Worm (Caenorhabditis elegans) whole organism, L1 larva: ENCODE results near the gene egl-27.

Source experiments
- C16A3.4 ChIP-seq: fragments of 150-350 bp; optimal IDR thresholded peaks from 2 replicates; lab custom pipeline; 2014; ENCODE audit warnings: missing biosample characterization, missing genetic modification characterization
- Y116A8C.19 ChIP-seq: sonication (generic microtip); optimal IDR thresholded peaks from 2 replicates; lab custom pipeline; 2016; ENCODE audit warnings: missing compliant biosample characterization, missing genetic modification characterization, borderline replicate concordance
- ama-1 ChIP-seq: fragments of 150-350 bp; optimal IDR thresholded peaks from 2 replicates; lab custom pipeline; 2014
- blmp-1 ChIP-seq: fragments of 150-350 bp; optimal IDR thresholded peaks from 2 replicates; lab custom pipeline; 2014; ENCODE audit warnings: missing biosample characterization, missing genetic modification characterization
- ceh-63 ChIP-seq: fragments of 200-800 bp; sonication (Bioruptor generic); optimal IDR thresholded peaks from 2 replicates; lab custom pipeline; 2018; ENCODE audit warnings: mild to moderate bottlenecking, missing genetic modification characterization, missing compliant biosample characterization
- ceh-8 ChIP-seq: fragments of 200-800 bp; sonication (Bioruptor generic); optimal IDR thresholded peaks from 2 replicates; lab custom pipeline; 2018; ENCODE audit warnings: mild to moderate bottlenecking, missing genetic modification characterization, moderate library complexity, missing compliant biosample characterization
- ceh-88 ChIP-seq: fragments of 200-800 bp; sonication (Bioruptor generic); IDR thresholded peaks from 2 replicates; pipeline ENCODE4 v1.3.6; 2022; ENCODE audit warnings: missing genetic modification characterization, missing compliant biosample characterization
- ceh-90 ChIP-seq: sonication (generic microtip); optimal IDR thresholded peaks from 2 replicates; lab custom pipeline; 2016; ENCODE audit warnings: missing genetic modification characterization, missing compliant biosample characterization
- ces-1 ChIP-seq: fragments of 150-350 bp; optimal IDR thresholded peaks from 2 replicates; lab custom pipeline; 2014; ENCODE audit warnings: missing biosample characterization, missing genetic modification reagents, missing genetic modification characterization
- dpl-1 ChIP-seq, 3 experiments: fragments of 150-350 bp in 2 of 3; sonication (generic microtip) in 1 of 3; optimal IDR thresholded peaks; 2 replicates each; lab custom pipeline; 2014 to 2017; ENCODE audit warnings: missing biosample characterization in 3 of 3, missing genetic modification characterization in 3 of 3, missing genetic modification reagents in 3 of 3
- dsc-1 ChIP-seq: sonication (generic microtip); optimal IDR thresholded peaks from 2 replicates; lab custom pipeline; 2016; ENCODE audit warnings: mild to moderate bottlenecking, missing genetic modification characterization, missing compliant biosample characterization
- efl-1 ChIP-seq, 4 experiments: fragments of 150-350 bp; optimal IDR thresholded peaks in 3 of 4; peaks in 1 of 4; 1 replicate in 1 of 4; 2 replicates in 3 of 4; lab custom pipeline; 2014; ENCODE audit warnings: missing biosample characterization in 2 of 4, missing genetic modification characterization in 2 of 4, missing genetic modification reagents in 2 of 4
- efl-3 ChIP-seq: fragments of 200-800 bp; sonication (Bioruptor generic); optimal IDR thresholded peaks from 2 replicates; lab custom pipeline; 2018; ENCODE audit warnings: mild to moderate bottlenecking, missing genetic modification characterization, missing compliant biosample characterization
- egl-27 ChIP-seq, 2 experiments: fragments of 150-350 bp in 1 of 2; sonication (generic microtip); optimal IDR thresholded peaks; 3 replicates each; lab custom pipeline; 2017 to 2018; ENCODE audit warnings: missing biosample characterization in 2 of 2, missing genetic modification characterization in 2 of 2, missing genetic modification reagents in 2 of 2
- elt-2 ChIP-seq: sonication (generic microtip); optimal IDR thresholded peaks from 2 replicates; lab custom pipeline; 2016; ENCODE audit warnings: missing genetic modification characterization, mild to moderate bottlenecking, inconsistent platforms, missing compliant biosample characterization, missing genetic modification reagents
- elt-3 ChIP-seq, 6 experiments: fragments of 150-350 bp in 1 of 6; sonication (generic microtip); optimal IDR thresholded peaks; 2 replicates each; lab custom pipeline; 2017 to 2018; ENCODE audit warnings: missing biosample characterization in 6 of 6, missing genetic modification characterization in 6 of 6, inconsistent platforms in 1 of 6
- ets-5 ChIP-seq: fragments of 200-800 bp; sonication (Bioruptor generic); IDR thresholded peaks from 2 replicates; pipeline ENCODE4 v1.3.6; 2022; ENCODE audit warnings: missing genetic modification characterization, missing compliant biosample characterization
- fkh-10 ChIP-seq: sonication (generic microtip); optimal IDR thresholded peaks from 2 replicates; lab custom pipeline; 2017; ENCODE audit warnings: missing biosample characterization, missing genetic modification reagents, missing genetic modification characterization
- fos-1 ChIP-seq: fragments of 150-350 bp; optimal IDR thresholded peaks from 2 replicates; lab custom pipeline; 2014; ENCODE audit warnings: missing biosample characterization, missing genetic modification characterization
- hlh-4 ChIP-seq: sonication (generic microtip); optimal IDR thresholded peaks from 2 replicates; lab custom pipeline; 2016; ENCODE audit warnings: mild to moderate bottlenecking, missing genetic modification characterization, missing compliant biosample characterization
- hpl-2 ChIP-seq: fragments of 150-350 bp; optimal IDR thresholded peaks from 2 replicates; lab custom pipeline; 2014; ENCODE audit warnings: missing biosample characterization, missing genetic modification reagents, missing genetic modification characterization
- isw-1 ChIP-seq: fragments of 200-800 bp; sonication (Bioruptor generic); IDR thresholded peaks from 2 replicates; pipeline ENCODE4 v1.3.6; 2022; ENCODE audit warnings: missing genetic modification characterization, missing compliant biosample characterization
- lin-13 ChIP-seq: fragments of 150-350 bp; optimal IDR thresholded peaks from 2 replicates; lab custom pipeline; 2014; ENCODE audit warnings: missing biosample characterization, missing genetic modification reagents, missing genetic modification characterization
- lir-3 ChIP-seq: sonication (generic microtip); optimal IDR thresholded peaks from 2 replicates; lab custom pipeline; 2016; ENCODE audit warnings: mild to moderate bottlenecking, missing genetic modification characterization, moderate library complexity, missing compliant biosample characterization; ENCODE audit not compliant: poor library complexity
- lsy-2 ChIP-seq, 2 experiments: fragments of 150-350 bp; optimal IDR thresholded peaks; 2 replicates each; lab custom pipeline; 2014; ENCODE audit warnings: missing biosample characterization in 2 of 2, missing genetic modification characterization in 2 of 2
- mab-9 ChIP-seq: fragments of 200-800 bp; sonication (Bioruptor generic); IDR thresholded peaks from 2 replicates; pipeline ENCODE4 v1.3.6; 2022; ENCODE audit warnings: missing genetic modification reagents, missing genetic modification characterization, missing compliant biosample characterization
- mdl-1 ChIP-seq, 2 experiments: fragments of 150-350 bp; optimal IDR thresholded peaks; 2 replicates each; lab custom pipeline; 2014 to 2017; ENCODE audit warnings: missing biosample characterization in 2 of 2, missing genetic modification characterization in 2 of 2, inconsistent platforms in 1 of 2
- mep-1 ChIP-seq: fragments of 150-350 bp; optimal IDR thresholded peaks from 2 replicates; lab custom pipeline; 2014; ENCODE audit warnings: missing biosample characterization, missing genetic modification characterization
- nhr-12 ChIP-seq: sonication (generic microtip); optimal IDR thresholded peaks from 2 replicates; lab custom pipeline; 2017; ENCODE audit warnings: missing biosample characterization, missing genetic modification characterization
- nhr-19 ChIP-seq: fragments of 200-800 bp; sonication (Bioruptor generic); conservative IDR thresholded peaks from 2 replicates; pipeline ENCODE4 v1.3.6; 2022; ENCODE audit warnings: missing genetic modification characterization, missing compliant biosample characterization
- nhr-20 ChIP-seq: sonication (generic microtip); optimal IDR thresholded peaks from 2 replicates; lab custom pipeline; 2016; ENCODE audit warnings: mild to moderate bottlenecking, missing genetic modification characterization, missing compliant biosample characterization
- nhr-28 ChIP-seq: fragments of 150-350 bp; optimal IDR thresholded peaks from 2 replicates; lab custom pipeline; 2014; ENCODE audit warnings: missing biosample characterization, missing genetic modification characterization
- nhr-76 ChIP-seq: sonication (generic microtip); optimal IDR thresholded peaks from 2 replicates; lab custom pipeline; 2017; ENCODE audit warnings: missing biosample characterization, missing genetic modification characterization
- nhr-77 ChIP-seq: fragments of 150-350 bp; optimal IDR thresholded peaks from 2 replicates; lab custom pipeline; 2014; ENCODE audit warnings: missing biosample characterization, missing genetic modification characterization
- nhr-90 ChIP-seq: sonication (generic microtip); optimal IDR thresholded peaks from 2 replicates; lab custom pipeline; 2016; ENCODE audit warnings: mild to moderate bottlenecking, missing genetic modification characterization, missing compliant biosample characterization; ENCODE audit not compliant: poor library complexity
- pax-3 ChIP-seq: fragments of 200-800 bp; sonication (Bioruptor generic); optimal IDR thresholded peaks from 2 replicates; lab custom pipeline; 2018; ENCODE audit warnings: mild to moderate bottlenecking, missing genetic modification characterization, moderate library complexity, missing compliant biosample characterization
- skn-1 ChIP-seq: fragments of 150-350 bp; optimal IDR thresholded peaks from 2 replicates; lab custom pipeline; 2014; ENCODE audit warnings: missing biosample characterization, missing genetic modification characterization
- snpc-4 ChIP-seq: fragments of 150-350 bp; optimal IDR thresholded peaks from 2 replicates; lab custom pipeline; 2014; ENCODE audit warnings: missing biosample characterization, missing genetic modification characterization
- snu-23 ChIP-seq: sonication (generic microtip); optimal IDR thresholded peaks from 2 replicates; lab custom pipeline; 2016; ENCODE audit warnings: missing genetic modification characterization, missing compliant biosample characterization
- sox-4 ChIP-seq: sonication (generic microtip); optimal IDR thresholded peaks from 2 replicates; lab custom pipeline; 2016; ENCODE audit warnings: missing genetic modification characterization, missing compliant biosample characterization
- sptf-1 ChIP-seq: fragments of 150-350 bp; optimal IDR thresholded peaks from 2 replicates; lab custom pipeline; 2014; ENCODE audit warnings: missing biosample characterization, missing genetic modification characterization
- sup-37 ChIP-seq: fragments of 200-800 bp; sonication (Bioruptor generic); optimal IDR thresholded peaks from 2 replicates; lab custom pipeline; 2018; ENCODE audit warnings: mild to moderate bottlenecking, missing genetic modification characterization, missing compliant biosample characterization
- swsn-7 ChIP-seq: sonication (generic microtip); optimal IDR thresholded peaks from 2 replicates; lab custom pipeline; 2016; ENCODE audit warnings: missing genetic modification characterization, missing compliant biosample characterization
- tbx-2 ChIP-seq: sonication (generic microtip); optimal IDR thresholded peaks from 2 replicates; lab custom pipeline; 2016; ENCODE audit warnings: missing genetic modification characterization, missing compliant biosample characterization
- tlp-1 ChIP-seq: fragments of 150-350 bp; optimal IDR thresholded peaks from 2 replicates; lab custom pipeline; 2014; ENCODE audit warnings: missing biosample characterization, missing genetic modification characterization
- unc-130 ChIP-seq: fragments of 150-350 bp; optimal IDR thresholded peaks from 2 replicates; lab custom pipeline; 2017; ENCODE audit warnings: missing biosample characterization, missing genetic modification characterization, inconsistent platforms
- unc-30 ChIP-seq: sonication (generic microtip); optimal IDR thresholded peaks from 2 replicates; lab custom pipeline; 2017; ENCODE audit warnings: missing biosample characterization, missing genetic modification characterization
- unc-86 ChIP-seq: sonication (generic microtip); optimal IDR thresholded peaks from 2 replicates; lab custom pipeline; 2016; ENCODE audit warnings: missing genetic modification characterization, missing compliant biosample characterization
- unc-98 ChIP-seq: fragments of 200-800 bp; sonication (Bioruptor generic); IDR thresholded peaks from 2 replicates; pipeline ENCODE4 v1.3.6; 2022; ENCODE audit warnings: missing genetic modification characterization, missing compliant biosample characterization
- zag-1 ChIP-seq: fragments of 150-350 bp; optimal IDR thresholded peaks from 2 replicates; lab custom pipeline; 2014; ENCODE audit warnings: missing biosample characterization, missing genetic modification characterization
- zip-4 ChIP-seq: fragments of 200-800 bp; sonication (Bioruptor generic); optimal IDR thresholded peaks from 2 replicates; lab custom pipeline; 2018; ENCODE audit warnings: mild to moderate bottlenecking, missing genetic modification characterization, moderate library complexity, missing compliant biosample characterization
- ztf-4 ChIP-seq: fragments of 150-350 bp; optimal IDR thresholded peaks from 2 replicates; lab custom pipeline; 2014; ENCODE audit warnings: missing biosample characterization, missing genetic modification characterization

Gene egl-27

ce11 chrII:6844227-6845005 is 9.6 kb downstream of the egl-27 start:
- no peak for TF ChIP-seq sptf-1 (tag; lab: Kevin White, UChicago)
- no peak for TF ChIP-seq Y116A8C.19 (tag; lab: Kevin White, UChicago)
- TF ChIP-seq fkh-10 (GFP tag; lab: Kevin White, UChicago) = no peak
- no peak for TF ChIP-seq lir-3 (tag; lab: Kevin White, UChicago)
- no peak for TF ChIP-seq unc-98
- TF ChIP-seq ztf-4 (tag; lab: Kevin White, UChicago) = no peak
- TF ChIP-seq pax-3 (tag; lab: Kevin White, UChicago) = no peak
- no peak for TF ChIP-seq ama-1 (lab: Kevin White, UChicago)
- TF ChIP-seq mdl-1 (tag; optimal IDR thresholded peaks at IDR 0.05; lab: Kevin White, UChicago) = no peak
- TF ChIP-seq zag-1 (tag; lab: Kevin White, UChicago) = no peak
- peak; percentile 56 for TF ChIP-seq mep-1 (tag; lab: Kevin White, UChicago)
- peak; percentile 40 for TF ChIP-seq snpc-4
- TF ChIP-seq hpl-2 = no peak
- no peak for TF ChIP-seq nhr-28 (tag; lab: Kevin White, UChicago)
- TF ChIP-seq C16A3.4 (tag; lab: Kevin White, UChicago) = no peak
- no peak for TF ChIP-seq nhr-19 (GFP tag; lab: Robert Waterston, UW)
- TF ChIP-seq sox-4 (tag; lab: Kevin White, UChicago) = no peak
- peak in 1 of 2 experiments; percentile 11 for TF ChIP-seq efl-1 (optimal IDR thresholded peaks at IDR 0.05; lab: Kevin White, UChicago)
- TF ChIP-seq efl-1 (GFP tag; optimal IDR thresholded peaks at IDR 0.05 in 1 of 2; lab: Kevin White, UChicago) = peak in 1 of 2 experiments; percentile 42
- TF ChIP-seq unc-30 (tag; lab: Kevin White, UChicago) = no peak
- TF ChIP-seq ceh-88 (GFP tag; lab: Robert Waterston, UW) = no peak
- TF ChIP-seq nhr-20 = no peak
- peak; percentile 72 for TF ChIP-seq blmp-1
- peak in 1 of 2 experiments; percentile 25 for TF ChIP-seq lsy-2 (tag; optimal IDR thresholded peaks at IDR 0.05; lab: Kevin White, UChicago)
- TF ChIP-seq fos-1 = no peak
- TF ChIP-seq nhr-76 (tag; lab: Kevin White, UChicago) = no peak
- TF ChIP-seq skn-1 (tag; lab: Kevin White, UChicago) = peak; percentile 61
- no peak for TF ChIP-seq ets-5 (GFP tag; lab: Robert Waterston, UW)
- TF ChIP-seq sup-37 (GFP tag; lab: Kevin White, UChicago) = no peak
- no peak for TF ChIP-seq ceh-8 (GFP tag; lab: Kevin White, UChicago)
- TF ChIP-seq unc-130 (tag; lab: Kevin White, UChicago) = no peak
- no peak for TF ChIP-seq dpl-1 (GFP tag; optimal IDR thresholded peaks at IDR 0.05; lab: Kevin White, UChicago)
- no peak for TF ChIP-seq hlh-4 (tag; lab: Kevin White, UChicago)
- TF ChIP-seq elt-2 (tag; lab: Kevin White, UChicago) = no peak
- no peak for TF ChIP-seq ceh-90 (tag; lab: Kevin White, UChicago)
- TF ChIP-seq elt-3 (tag; optimal IDR thresholded peaks at IDR 0.05; lab: Kevin White, UChicago) = no peak
- no peak for TF ChIP-seq unc-86 (tag; lab: Kevin White, UChicago)
- no peak for TF ChIP-seq lin-13
- TF ChIP-seq tbx-2 (tag; lab: Kevin White, UChicago) = no peak
- TF ChIP-seq nhr-12 (tag; lab: Kevin White, UChicago) = no peak
- TF ChIP-seq efl-3 (GFP tag; lab: Kevin White, UChicago) = no peak
- no peak for TF ChIP-seq swsn-7 (tag; lab: Kevin White, UChicago)
- no peak for TF ChIP-seq zip-4 (GFP tag; lab: Kevin White, UChicago)
- TF ChIP-seq tlp-1 (tag; lab: Kevin White, UChicago) = no peak
- no peak for TF ChIP-seq snu-23 (GFP tag; lab: Kevin White, UChicago)
- no peak for TF ChIP-seq ces-1
- no peak for TF ChIP-seq isw-1 (GFP tag; lab: Robert Waterston, UW)
- TF ChIP-seq egl-27 (tag; optimal IDR thresholded peaks at IDR 0.05; lab: Kevin White, UChicago) = peak in 1 of 2 experiments; percentile 59
- TF ChIP-seq mab-9 (GFP tag; lab: Robert Waterston, UW) = no peak
- TF ChIP-seq ceh-63 (GFP tag; lab: Kevin White, UChicago) = no peak
- no peak for TF ChIP-seq nhr-90 (tag; lab: Kevin White, UChicago)
- no peak for TF ChIP-seq dsc-1 (tag; lab: Kevin White, UChicago)
- no peak for TF ChIP-seq nhr-77 (tag; lab: Kevin White, UChicago)
